Worm (Caenorhabditis elegans): ENCODE results near the gene hsp-60.
A peak's percentile ranks its signal among the peaks of the same experiment; 100 is the strongest.

hsp-60 gene

DNA sequence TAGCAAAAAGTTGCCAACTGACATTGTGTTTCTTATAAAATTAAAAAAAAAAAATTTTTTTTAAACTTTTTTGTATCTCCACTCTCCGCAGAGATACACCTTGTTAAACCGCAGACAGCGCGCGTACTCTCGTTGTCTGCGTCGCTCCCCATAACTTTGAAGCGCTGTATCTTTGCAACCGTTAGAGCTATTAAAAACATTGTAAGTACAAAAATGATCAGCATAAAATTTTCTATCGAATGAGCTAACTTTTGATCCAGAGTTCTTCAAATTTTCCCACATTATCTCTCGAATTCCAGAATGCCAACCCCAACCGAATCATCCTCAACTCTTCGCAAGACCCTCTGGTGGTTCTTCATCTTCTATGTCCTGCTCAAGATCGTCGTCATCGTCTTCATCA, 32.6 kb downstream of the hsp-60 start, which contains the start of gene Y22D7AL.1:
Y22D7AL.1 (plus strand) TSS at position 301 of the 400 bp plus-strand sequence.
- TF ChIP-seq ceh-20 (GFP tag; IDR thresholded peaks at IDR 0.05): no peak
- TF ChIP-seq madf-5 (GFP tag; IDR thresholded peaks at IDR 0.05): no peak
- TF ChIP-seq aha-1 (tag): no peak
- TF ChIP-seq dve-1 (tag; optimal IDR thresholded peaks at IDR 0.05; ENCODE audit: insufficient read depth): no peak
- TF ChIP-seq mxl-2 (GFP tag; conservative IDR thresholded peaks at IDR 0.05): no peak
- TF ChIP-seq ZK337.2 (GFP tag; IDR thresholded peaks at IDR 0.05): no peak
- TF ChIP-seq skn-1 (tag; optimal IDR thresholded peaks at IDR 0.05): no peak
- no peak for TF ChIP-seq ZK546.5 (tag; optimal IDR thresholded peaks at IDR 0.05)
- no peak for TF ChIP-seq T26A8.4 (GFP tag; IDR thresholded peaks at IDR 0.05)
- TF ChIP-seq zfp-2 (tag; optimal IDR thresholded peaks at IDR 0.05): no peak
- no peak for TF ChIP-seq ces-1 (GFP tag; optimal IDR thresholded peaks at IDR 0.05)
- TF ChIP-seq Y75B8A.6 (GFP tag; IDR thresholded peaks at IDR 0.05): no peak
- no peak for TF ChIP-seq lin-38 (GFP tag; IDR thresholded peaks at IDR 0.05)
- no peak for TF ChIP-seq saeg-2 (GFP tag; IDR thresholded peaks at IDR 0.05)
- no peak for TF ChIP-seq spr-1 (tag; optimal IDR thresholded peaks at IDR 0.05)
- no peak for TF ChIP-seq rbr-2 (tag; optimal IDR thresholded peaks at IDR 0.05)
- no peak for TF ChIP-seq F37D6.2 (tag; optimal IDR thresholded peaks at IDR 0.05)
- TF ChIP-seq F44E2.7 (GFP tag; IDR thresholded peaks at IDR 0.05): no peak

DNA sequence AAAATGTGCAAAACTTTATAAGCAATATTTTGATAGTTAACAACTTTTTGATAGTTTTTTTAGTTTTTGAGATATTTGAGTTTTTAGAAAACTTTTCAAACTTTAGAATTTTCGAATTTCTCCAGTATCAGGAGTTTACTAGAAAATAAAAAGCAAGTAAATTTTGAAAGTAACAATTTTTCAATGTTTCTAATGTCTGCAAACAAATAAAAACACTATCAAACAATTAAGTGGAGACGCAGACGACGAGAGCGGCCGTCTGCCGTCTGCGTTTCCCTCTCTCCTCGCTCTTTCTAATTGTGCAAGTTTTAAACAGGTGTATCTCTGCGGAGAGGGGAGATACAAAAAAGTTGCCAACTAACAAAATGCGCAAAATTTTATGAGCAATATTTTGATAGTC, 33.4 kb downstream of the hsp-60 start:
- no peak for TF ChIP-seq mxl-2 (GFP tag; conservative IDR thresholded peaks at IDR 0.05)
- peak; percentile 79 for TF ChIP-seq aha-1 (tag)

DNA sequence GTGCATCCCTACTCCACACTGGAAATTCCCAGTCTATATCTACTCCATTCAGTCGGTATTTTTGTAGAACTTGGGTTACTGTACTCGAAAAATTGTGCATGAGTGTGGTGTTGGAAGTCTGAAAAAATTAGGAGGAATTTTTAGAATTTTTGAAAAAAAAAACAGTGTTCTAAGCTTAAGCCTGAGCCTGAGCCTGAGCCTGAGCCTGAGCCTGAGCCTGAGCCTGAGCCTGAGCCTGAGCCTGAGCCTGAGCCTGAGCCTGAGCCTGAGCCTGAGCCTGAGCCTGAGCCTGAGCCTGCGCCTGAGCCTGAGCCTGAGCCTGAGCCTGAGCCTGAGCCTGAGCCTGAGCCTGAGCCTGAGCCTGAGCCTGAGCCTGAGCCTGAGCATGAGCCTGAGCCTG, 36.8 kb downstream of the hsp-60 start:
- TF ChIP-seq set-16 (GFP tag; IDR thresholded peaks at IDR 0.05): peak; percentile 43; the same call in 1 of the 2 replicates

- TF ChIP-seq daf-16 (GFP tag; optimal IDR thresholded peaks at IDR 0.05) (no peak), daf-16 (tag; optimal IDR thresholded peaks at IDR 0.05) (peak; percentile 46), fkh-10 (GFP tag; optimal IDR thresholded peaks at IDR 0.05) (no peak), lin-13 (GFP tag; optimal IDR thresholded peaks at IDR 0.05) (no peak), lin-39 (tag; optimal IDR thresholded peaks at IDR 0.05) (no peak), dmd-8 (GFP tag; IDR thresholded peaks at IDR 0.05) (no peak)
Observed at ce11 chrIII:1657380-1657779, 37.8 kb downstream of the hsp-60 start, which contains the start of gene cht-4. TSS of gene cht-4 (minus strand) at chrIII:1657480.

- TF ChIP-seq F44E2.7 (GFP tag; IDR thresholded peaks at IDR 0.05): no peak
- no peak for TF ChIP-seq egl-43 (GFP tag; IDR thresholded peaks at IDR 0.05)
- TF ChIP-seq mxl-3 (GFP tag; optimal IDR thresholded peaks at IDR 0.05): no peak
- TF ChIP-seq set-16 (GFP tag; IDR thresholded peaks at IDR 0.05): peak; percentile 17; the same call in 1 of the 2 replicates
- TF ChIP-seq lin-39 (tag; optimal IDR thresholded peaks at IDR 0.05): no peak
Observed at ce11 chrIII:1659763-1660162, 40.2 kb downstream of the hsp-60 start, which contains the start of gene Y22D7AL.15. TSS of gene Y22D7AL.15 (minus strand) at chrIII:1659863.

DNA sequence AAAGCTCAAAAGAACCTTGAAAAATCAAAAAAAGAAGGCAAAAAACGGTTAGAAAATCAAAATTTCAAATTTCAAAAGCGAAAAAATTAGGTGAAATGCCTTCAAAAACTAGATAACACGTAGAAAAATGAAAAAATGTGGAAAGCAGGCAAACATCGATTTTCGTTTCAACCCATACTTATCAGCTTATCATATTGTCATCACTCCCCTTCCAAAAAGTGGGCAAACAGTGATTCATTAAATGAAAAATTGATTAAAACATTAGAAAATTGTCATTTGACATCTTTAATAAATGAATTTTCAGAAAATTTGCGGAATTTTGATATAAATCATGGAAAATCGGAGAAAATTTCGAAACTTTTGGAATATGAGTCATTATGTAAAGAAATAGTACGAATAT, 41.5 kb downstream of the hsp-60 start:
- no peak for TF ChIP-seq ceh-82 (tag; optimal IDR thresholded peaks at IDR 0.05)
- peak; percentile 53 for TF ChIP-seq nhr-28 (tag; optimal IDR thresholded peaks at IDR 0.05)
- peak; percentile 0 for TF ChIP-seq dve-1 (tag; optimal IDR thresholded peaks at IDR 0.05; ENCODE audit: insufficient read depth)
- TF ChIP-seq ZK337.2 (GFP tag; IDR thresholded peaks at IDR 0.05): no peak
- no peak for TF ChIP-seq Y105C5A.15 (GFP tag; IDR thresholded peaks at IDR 0.05)
- TF ChIP-seq dmd-6 (GFP tag; IDR thresholded peaks at IDR 0.05): peak; percentile 22; the same call in 1 of the 2 replicates
- no peak for TF ChIP-seq daf-16 (GFP tag; optimal IDR thresholded peaks at IDR 0.05)
- TF ChIP-seq daf-16 (tag; optimal IDR thresholded peaks at IDR 0.05): peak; percentile 38
- TF ChIP-seq mep-1 (tag; optimal IDR thresholded peaks at IDR 0.05): no peak
- TF ChIP-seq pqm-1 (tag; optimal IDR thresholded peaks at IDR 0.05): peak; percentile 91
